Worm (Caenorhabditis elegans) whole organism, L4/young adult: ENCODE measurements around the gene ZK1055.2.

Experiments used
- dao-5 ChIP-seq: sonication (generic microtip); optimal IDR thresholded peaks from 2 replicates; lab custom pipeline; 2016; ENCODE audit warnings: missing genotype, missing genetic modification characterization, moderate library complexity, missing compliant biosample characterization
- him-1 ChIP-seq: sonication (generic microtip); optimal IDR thresholded peaks from 2 replicates; lab custom pipeline; 2016; ENCODE audit warnings: missing genotype, missing genetic modification reagents, missing genetic modification characterization, missing compliant biosample characterization

DNA sequence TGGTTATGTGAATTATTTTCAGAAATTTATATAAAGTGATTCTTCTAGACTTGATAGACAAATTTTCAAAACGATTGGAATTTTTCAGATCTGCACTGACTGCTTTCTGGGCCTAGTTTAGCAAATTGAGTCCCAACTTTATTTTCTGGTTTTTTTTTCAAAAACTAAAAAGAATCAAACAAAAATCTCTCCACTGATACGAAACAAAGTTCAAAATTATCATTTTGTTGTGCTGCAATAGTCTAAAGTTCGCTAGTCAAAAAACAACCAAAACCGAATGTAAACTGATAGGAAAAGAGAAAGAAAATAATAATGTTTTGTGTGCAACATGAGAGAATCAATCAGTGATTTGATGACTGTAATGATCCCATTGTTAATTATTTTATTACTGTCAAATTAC lies 40.5 kb upstream of the ZK1055.2 start, which contains the start of gene lipl-4:
- TF ChIP-seq dao-5 (no peak), him-1 (tag; lab: Kevin White, UChicago) (no peak)
